Fruit fly (Drosophila melanogaster) whole organism, adult: Measurements from ENCODE around the gene CG2962.

Source experiments
- CG7045 ChIP-seq: fragments of 200-800 bp; sonication (Bioruptor generic); optimal IDR thresholded peaks from 2 replicates; lab custom pipeline; 2017; ENCODE audit warnings: missing biosample characterization, mild to moderate bottlenecking, missing genetic modification characterization
- Mnt ChIP-seq: fragments of 200-800 bp; sonication (Bioruptor generic); optimal IDR thresholded peaks from 2 replicates; lab custom pipeline; 2016; ENCODE audit warnings: missing biosample characterization, mild to moderate bottlenecking, missing genetic modification characterization
- bab1 ChIP-seq: fragments of 200-800 bp; sonication (Bioruptor generic); optimal IDR thresholded peaks from 3 replicates; lab custom pipeline; 2019; ENCODE audit warnings: missing biosample characterization, mild to moderate bottlenecking, missing genetic modification characterization, moderate library complexity
- cnc ChIP-seq, 2 experiments: fragments of >200 bp; optimal IDR thresholded peaks; 2 replicates each; lab custom pipeline; 2017

DNA sequence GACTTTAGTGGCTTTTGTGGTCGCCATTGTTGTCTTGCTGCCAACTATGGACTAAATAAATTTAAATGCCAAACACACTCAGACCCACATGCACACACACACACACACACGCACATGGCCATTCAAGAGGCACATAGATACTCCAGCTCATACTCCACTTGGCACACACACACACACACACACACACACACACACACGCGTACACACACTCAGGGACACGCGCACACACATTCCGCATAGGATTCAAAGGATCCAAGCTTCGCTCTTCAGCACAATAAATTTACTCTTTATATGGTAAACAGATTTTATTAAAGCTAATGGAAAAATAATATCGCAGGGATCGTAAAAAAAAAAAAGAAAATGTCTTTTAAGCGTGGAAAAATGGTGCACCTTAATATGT is 33.6 kb downstream of the CG2962 start:
- TF ChIP-seq bab1 (GFP tag; lab: Kevin White, UChicago): no peak
- no peak for TF ChIP-seq cnc (optimal IDR thresholded peaks at IDR 0.05; lab: Kevin White, UChicago)
- no peak for TF ChIP-seq Mnt (GFP tag; lab: Kevin White, UChicago)
- TF ChIP-seq CG7045: no peak
